Worm (Caenorhabditis elegans) whole organism, L3 larva: Measurements from ENCODE around the gene F55C12.4.
"Not testable (repeated sequence)": the region's sequence is repeated elsewhere in the genome, so short reads cannot be mapped to it uniquely, and the experiment has no call there.

Experiments used
- aly-2 ChIP-seq: fragments of 150-350 bp; optimal IDR thresholded peaks from 2 replicates; lab custom pipeline; 2014; ENCODE audit warnings: missing biosample characterization, missing genetic modification characterization
- ceh-9 ChIP-seq: sonication (generic microtip); optimal IDR thresholded peaks from 2 replicates; lab custom pipeline; 2018; ENCODE audit warnings: missing biosample characterization, missing genetic modification characterization
- elt-1 ChIP-seq: fragments of 150-350 bp; optimal IDR thresholded peaks from 2 replicates; lab custom pipeline; 2014; ENCODE audit warnings: missing biosample characterization, missing genetic modification characterization
- elt-2 ChIP-seq: sonication (generic microtip); optimal IDR thresholded peaks from 2 replicates; lab custom pipeline; 2016; ENCODE audit warnings: missing genetic modification reagents, mild to moderate bottlenecking, missing genetic modification characterization, missing compliant biosample characterization
- lin-39 ChIP-seq: fragments of 150-350 bp; optimal IDR thresholded peaks from 2 replicates; lab custom pipeline; 2018; ENCODE audit warnings: missing biosample characterization, missing genetic modification reagents, missing genetic modification characterization
- mml-1 ChIP-seq: fragments of 150-350 bp; sonication (generic microtip); optimal IDR thresholded peaks from 3 replicates; lab custom pipeline; 2014; ENCODE audit warnings: missing biosample characterization, missing genetic modification characterization
- nhr-28 ChIP-seq: fragments of 150-350 bp; optimal IDR thresholded peaks from 2 replicates; lab custom pipeline; 2014; ENCODE audit warnings: missing biosample characterization, missing genetic modification characterization
- nhr-76 ChIP-seq: fragments of 150-350 bp; sonication (generic microtip); optimal IDR thresholded peaks from 5 replicates; lab custom pipeline; 2014; ENCODE audit warnings: missing biosample characterization, missing genetic modification characterization
- sea-2 ChIP-seq: fragments of 150-350 bp; sonication (generic microtip); optimal IDR thresholded peaks from 4 replicates; lab custom pipeline; 2014; ENCODE audit warnings: missing biosample characterization, missing genetic modification reagents, missing genetic modification characterization
- unc-39 ChIP-seq: sonication (generic microtip); optimal IDR thresholded peaks from 4 replicates; lab custom pipeline; 2017; ENCODE audit warnings: missing biosample characterization, missing genetic modification characterization
- unc-62 ChIP-seq: fragments of 150-350 bp; sonication (generic microtip); optimal IDR thresholded peaks from 4 replicates; lab custom pipeline; 2014; ENCODE audit warnings: missing biosample characterization, missing genetic modification reagents, missing genetic modification characterization

DNA sequence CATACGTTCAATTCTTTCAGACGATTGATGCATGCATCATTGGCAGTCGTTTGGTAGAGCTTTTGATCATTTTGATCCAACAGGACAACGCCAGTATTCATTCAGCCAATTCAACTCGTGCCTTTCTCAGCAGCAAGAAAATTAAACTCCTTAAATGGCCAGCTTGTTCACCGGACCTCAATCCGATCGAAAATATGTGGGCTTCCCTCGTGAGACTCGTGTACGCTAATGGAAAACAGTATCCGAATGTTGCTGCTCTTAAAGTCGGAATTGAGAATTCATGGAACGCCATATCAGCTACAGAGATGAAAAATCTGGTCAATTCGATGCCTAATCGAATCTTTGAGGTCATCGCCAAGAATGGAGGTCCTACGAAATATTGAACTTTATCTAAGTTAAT, 42.8 kb downstream of the F55C12.4 start, which contains the start of gene wago-5:
- not testable (repeated sequence) for TF ChIP-seq nhr-28 (tag; lab: Kevin White, UChicago); elt-2 (tag; lab: Kevin White, UChicago); elt-1 (tag; lab: Kevin White, UChicago); nhr-76 (tag; lab: Kevin White, UChicago); unc-62 (GFP tag; lab: Kevin White, UChicago); mml-1 (tag; lab: Kevin White, UChicago); lin-39; ceh-9 (tag; lab: Kevin White, UChicago); unc-39 (tag; lab: Kevin White, UChicago); aly-2 (tag; lab: Kevin White, UChicago); sea-2
